Worm (Caenorhabditis elegans) whole organism, young adult: ENCODE data around the gene gyf-1.

Experiments
- B0035.1 ChIP-seq: sonication (generic microtip); optimal IDR thresholded peaks from 2 replicates; lab custom pipeline; 2016; ENCODE audit warnings: missing genetic modification characterization, mild to moderate bottlenecking, missing compliant biosample characterization, missing genotype, missing genetic modification reagents
- Y53G8AR.9 ChIP-seq: fragments of 200-800 bp; sonication (Bioruptor generic); conservative IDR thresholded peaks from 2 replicates; pipeline ENCODE4 v1.3.6; 2022; ENCODE audit warnings: missing genetic modification reagents, missing genetic modification characterization, missing compliant biosample characterization
- nhr-27 ChIP-seq: fragments of 200-800 bp; sonication (Bioruptor generic); optimal IDR thresholded peaks from 2 replicates; lab custom pipeline; 2018; ENCODE audit warnings: mild to moderate bottlenecking, missing genetic modification characterization, moderate library complexity, missing compliant biosample characterization
- tbx-9 ChIP-seq: sonication (generic microtip); optimal IDR thresholded peaks from 2 replicates; lab custom pipeline; 2016; ENCODE audit warnings: borderline replicate concordance, missing genetic modification characterization, inconsistent platforms, missing compliant biosample characterization

- no peak for TF ChIP-seq B0035.1 (tag; lab: Kevin White, UChicago)
- TF ChIP-seq Y53G8AR.9 (GFP tag; lab: Robert Waterston, UW): no peak
- no peak for TF ChIP-seq nhr-27
- TF ChIP-seq tbx-9 (tag; lab: Kevin White, UChicago): no peak
These were observed 29.9 kb downstream of the gyf-1 start, which contains the start of gene dpy-2 for ce11 chrII:6713832-6714342.
